Fruit fly (Drosophila melanogaster): Measurements from ENCODE around the gene CG13050.

DNA sequence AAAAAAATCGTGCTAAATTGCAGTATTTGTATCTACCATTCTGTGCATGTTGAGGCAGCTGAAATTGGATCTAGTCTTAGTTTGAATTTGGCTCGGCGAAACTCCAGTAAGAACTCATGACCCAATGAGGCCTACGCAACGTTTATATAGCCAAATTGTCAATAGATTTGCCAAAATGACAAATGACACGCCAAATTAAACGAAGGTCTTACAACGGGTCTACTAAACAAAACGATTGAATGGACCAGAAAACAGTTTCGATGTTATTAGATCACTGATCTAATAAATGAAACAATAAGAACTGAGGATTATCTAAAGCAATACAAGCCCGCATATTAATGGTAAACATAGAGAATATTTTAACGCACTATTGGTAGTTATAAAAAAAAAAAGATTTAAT, 42.1 kb upstream of the CG13050 start, which contains the start of gene CG42718:
- no peak for TF ChIP-seq CTCF (optimal IDR thresholded peaks at IDR 0.05)
- TF ChIP-seq CG8478 (optimal IDR thresholded peaks at IDR 0.05), result no peak
